Worm (Caenorhabditis elegans): ENCODE data around the gene ceh-23.

DNA sequence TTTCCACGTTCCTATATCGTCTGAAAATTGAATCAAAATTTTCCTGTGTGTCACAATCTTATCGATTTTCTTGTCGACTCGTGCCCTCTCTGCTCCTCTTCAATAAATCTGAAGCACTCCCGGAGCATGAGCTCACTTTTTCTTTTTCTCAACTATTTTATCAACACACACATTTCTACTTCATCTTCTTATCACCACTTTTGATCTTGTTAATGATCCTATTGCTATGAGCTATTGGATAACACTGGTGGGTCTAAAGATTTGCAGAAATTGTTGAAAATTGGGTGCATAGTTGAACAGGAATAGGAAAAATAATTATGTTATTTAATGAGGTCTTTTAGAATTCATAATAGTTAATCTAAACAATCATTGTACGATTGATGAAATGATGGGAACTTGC, 34.1 kb upstream of the ceh-23 start:
- no peak for TF ChIP-seq him-1 (tag; optimal IDR thresholded peaks at IDR 0.05)
- no peak for TF ChIP-seq W03F9.2 (tag; optimal IDR thresholded peaks at IDR 0.05)
- TF ChIP-seq dao-5 (tag; optimal IDR thresholded peaks at IDR 0.05): no peak
